Worm (Caenorhabditis elegans) whole organism, L1 larva: ENCODE results near the gene F21D12.3.

Source experiments
- nhr-11 ChIP-seq: fragments of 150-350 bp; optimal IDR thresholded peaks from 2 replicates; lab custom pipeline; 2014; ENCODE audit warnings: missing biosample characterization, missing genetic modification characterization
- nhr-28 ChIP-seq: fragments of 150-350 bp; optimal IDR thresholded peaks from 2 replicates; lab custom pipeline; 2014; ENCODE audit warnings: missing biosample characterization, missing genetic modification characterization
- unc-62 ChIP-seq: fragments of 150-350 bp; optimal IDR thresholded peaks from 2 replicates; lab custom pipeline; 2014; ENCODE audit warnings: missing biosample characterization, missing genetic modification reagents, missing genetic modification characterization
- ztf-11 ChIP-seq, 2 experiments: sonication (generic microtip); optimal IDR thresholded peaks; 2 replicates each; lab custom pipeline; 2016 to 2017; ENCODE audit warnings: missing genetic modification characterization in 2 of 2, missing biosample characterization in 1 of 2, missing compliant biosample characterization in 1 of 2

- TF ChIP-seq ztf-11 (tag; optimal IDR thresholded peaks at IDR 0.05; lab: Kevin White, UChicago) (no peak), nhr-11 (tag; lab: Kevin White, UChicago) (no peak), unc-62 (no peak), nhr-28 (tag; lab: Kevin White, UChicago) (no peak)
Measured at ce11 chrII:7356326-7356725, 32.5 kb upstream of the F21D12.3 start, which contains the start of gene haf-2.
